Fruit fly (Drosophila melanogaster) whole organism: ENCODE results near the gene Prx1.

ENCODE experiments used
- Dll ChIP-seq: fragments of >200 bp; optimal IDR thresholded peaks from 2 replicates; lab custom pipeline; 2017
- EcR ChIP-seq, 2 experiments: fragments of >200 bp; optimal IDR thresholded peaks; 2 replicates each; lab custom pipeline; 2017; ENCODE audit warnings: missing biosample characterization in 2 of 2, missing genetic modification characterization in 2 of 2, missing genetic modification reagents in 2 of 2
- pan ChIP-seq: fragments of >200 bp; optimal IDR thresholded peaks from 2 replicates; lab custom pipeline; 2017
- usp ChIP-seq: fragments of >200 bp; optimal IDR thresholded peaks from 2 replicates; lab custom pipeline; 2017; ENCODE audit warnings: missing biosample characterization, missing genetic modification characterization, mixed read lengths

dm6 chr3L:15176641-15177215, 30.9 kb upstream of the Prx1 start:
- no peak for TF ChIP-seq usp (GFP tag; lab: Kevin White, UChicago)
- TF ChIP-seq Dll (lab: Kevin White, UChicago) = no peak
- no peak for TF ChIP-seq pan (lab: Kevin White, UChicago)
- TF ChIP-seq EcR (GFP tag; optimal IDR thresholded peaks at IDR 0.05; lab: Kevin White, UChicago) = no peak
